Fruit fly (Drosophila melanogaster): ENCODE results near the gene CG12546.

dm6 chr3L:22646863-22647262 is 46.7 kb downstream of the CG12546 start, which contains the start of gene CG33768:
- TF ChIP-seq CG12605 (GFP tag; IDR thresholded peaks at IDR 0.05) (no peak), gl (tag; optimal IDR thresholded peaks at IDR 0.05) (no peak), rn (GFP tag; IDR thresholded peaks at IDR 0.05) (no peak), CG9948 (tag; optimal IDR thresholded peaks at IDR 0.05) (no peak), Pif1A (GFP tag; optimal IDR thresholded peaks at IDR 0.05) (no peak), CG4496 (GFP tag; IDR thresholded peaks at IDR 0.05) (no peak), Snoo (tag; optimal IDR thresholded peaks at IDR 0.05) (no peak), CG32121 (GFP tag; IDR thresholded peaks at IDR 0.05) (no peak), Pif1B (GFP tag; optimal IDR thresholded peaks at IDR 0.05) (no peak), CG34367 (tag; optimal IDR thresholded peaks at IDR 0.05) (no peak), CG17806 (tag; optimal IDR thresholded peaks at IDR 0.05) (no peak)
